Worm (Caenorhabditis elegans) whole organism, early embryonic: Measurements from ENCODE around the gene sra-39.

ENCODE experiments used
- B0310.2 ChIP-seq: sonication (generic microtip); optimal IDR thresholded peaks from 2 replicates; lab custom pipeline; 2016; ENCODE audit warnings: mild to moderate bottlenecking, missing genetic modification characterization, missing compliant biosample characterization
- F13C5.2 ChIP-seq: sonication (generic microtip); optimal IDR thresholded peaks from 2 replicates; lab custom pipeline; 2017; ENCODE audit warnings: mild to moderate bottlenecking, missing genetic modification characterization, inconsistent platforms, missing compliant biosample characterization
- aly-1 ChIP-seq: sonication (generic microtip); optimal IDR thresholded peaks from 2 replicates; lab custom pipeline; 2016; ENCODE audit warnings: missing genetic modification characterization, missing compliant biosample characterization
- ama-1 ChIP-seq: fragments of 150-350 bp; optimal IDR thresholded peaks from 2 replicates; lab custom pipeline; 2014
- ceh-13 ChIP-seq: fragments of 200-800 bp; sonication (Bioruptor generic); optimal IDR thresholded peaks from 2 replicates; lab custom pipeline; 2018; ENCODE audit warnings: mild to moderate bottlenecking, missing genetic modification characterization, missing compliant biosample characterization
- ceh-36 ChIP-seq: sonication (generic microtip); optimal IDR thresholded peaks from 2 replicates; lab custom pipeline; 2016; ENCODE audit warnings: missing genetic modification characterization, inconsistent platforms, missing compliant biosample characterization
- ets-7 ChIP-seq: sonication (generic microtip); optimal IDR thresholded peaks from 2 replicates; lab custom pipeline; 2016; ENCODE audit warnings: missing genotype, missing genetic modification characterization, missing compliant biosample characterization
- flt-1 ChIP-seq: fragments of 200-800 bp; sonication (Bioruptor generic); IDR thresholded peaks from 2 replicates; pipeline ENCODE4 v1.3.6; 2022; ENCODE audit warnings: missing genetic modification characterization, missing compliant biosample characterization
- hmbx-1 ChIP-seq: sonication (generic microtip); optimal IDR thresholded peaks from 2 replicates; lab custom pipeline; 2016; ENCODE audit warnings: mild to moderate bottlenecking, missing genetic modification characterization, missing compliant biosample characterization
- hmg-4 ChIP-seq: fragments of 200-800 bp; sonication (Bioruptor generic); optimal IDR thresholded peaks from 2 replicates; lab custom pipeline; 2018; ENCODE audit warnings: mild to moderate bottlenecking, missing genetic modification characterization, missing compliant biosample characterization
- hnd-1 ChIP-seq: sonication (generic microtip); optimal IDR thresholded peaks from 2 replicates; lab custom pipeline; 2016; ENCODE audit warnings: missing genetic modification characterization, missing compliant biosample characterization
- pes-1 ChIP-seq: fragments of 200-800 bp; sonication (Bioruptor generic); IDR thresholded peaks from 2 replicates; pipeline ENCODE4 v1.3.6; 2022; ENCODE audit warnings: missing genetic modification reagents, missing genetic modification characterization, missing compliant biosample characterization
- scrt-1 ChIP-seq: fragments of 200-800 bp; sonication (Bioruptor generic); IDR thresholded peaks from 2 replicates; pipeline ENCODE4 v1.3.6; 2022; ENCODE audit warnings: missing genetic modification characterization, missing compliant biosample characterization
- sea-1 ChIP-seq: fragments of 200-800 bp; sonication (Bioruptor generic); conservative IDR thresholded peaks from 2 replicates; pipeline ENCODE4 v1.3.6; 2022; ENCODE audit warnings: missing genetic modification characterization, missing compliant biosample characterization
- tbx-11 ChIP-seq: fragments of 200-800 bp; sonication (Bioruptor generic); IDR thresholded peaks from 2 replicates; pipeline ENCODE4 v1.3.6; 2022; ENCODE audit warnings: missing genetic modification characterization, missing compliant biosample characterization
- tbx-37 ChIP-seq: fragments of 200-800 bp; sonication (Bioruptor generic); conservative IDR thresholded peaks from 2 replicates; pipeline ENCODE4 v1.3.6; 2022; ENCODE audit warnings: missing genetic modification reagents, missing genetic modification characterization, missing compliant biosample characterization
- tra-4 ChIP-seq: sonication (generic microtip); optimal IDR thresholded peaks from 2 replicates; lab custom pipeline; 2017; ENCODE audit warnings: missing genetic modification characterization, missing compliant biosample characterization

sra-39 gene

DNA sequence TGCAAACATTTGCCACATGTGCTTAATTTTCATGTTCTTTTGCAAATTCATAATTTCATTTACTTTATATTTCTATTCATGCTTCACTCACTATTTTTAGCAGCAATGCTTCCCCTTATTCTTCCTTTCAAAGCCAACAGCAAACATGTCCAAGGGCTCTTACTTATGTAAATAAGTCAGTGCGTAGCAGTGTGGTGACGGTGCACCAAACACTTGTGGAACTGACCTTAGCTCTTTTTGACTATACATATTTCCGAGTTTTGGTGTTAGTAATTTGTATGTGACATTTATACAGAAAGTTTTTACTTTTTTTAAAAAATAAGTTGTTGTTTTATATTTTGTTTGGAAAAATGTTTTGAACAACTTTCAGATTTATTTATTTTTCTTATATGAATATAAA lies 41.9 kb upstream of the sra-39 start:
- TF ChIP-seq sea-1 (no peak), hnd-1 (no peak), flt-1 (GFP tag; lab: Robert Waterston, UW) (no peak), ets-7 (tag; lab: Kevin White, UChicago) (no peak), tbx-37 (GFP tag; lab: Robert Waterston, UW) (no peak), hmg-4 (no peak), hmbx-1 (tag; lab: Kevin White, UChicago) (no peak), B0310.2 (tag; lab: Kevin White, UChicago) (no peak), ceh-13 (GFP tag; lab: Kevin White, UChicago) (no peak), ceh-36 (no peak), scrt-1 (GFP tag; lab: Robert Waterston, UW) (no peak)

DNA sequence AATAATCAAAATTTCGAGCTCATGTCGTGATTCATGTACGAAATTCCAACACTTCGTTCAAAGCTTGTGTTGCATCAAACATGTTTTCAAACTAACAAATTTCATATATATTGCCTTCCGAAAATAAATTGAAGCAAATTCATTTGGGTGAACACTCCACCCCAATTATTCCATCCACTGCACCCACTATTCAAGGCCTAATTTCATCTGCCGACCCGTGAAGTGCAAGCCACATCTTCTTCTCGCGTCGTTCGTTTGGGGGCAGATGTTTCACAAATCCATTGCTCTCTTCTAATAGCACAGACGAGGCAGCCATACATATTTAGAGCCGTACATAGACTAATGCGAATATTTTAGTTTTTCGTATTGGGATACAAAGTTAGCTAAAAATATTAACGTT lies 41.0 kb upstream of the sra-39 start:
- TF ChIP-seq aly-1 (tag; lab: Kevin White, UChicago) (no peak), pes-1 (GFP tag; lab: Robert Waterston, UW) (no peak), F13C5.2 (tag; lab: Kevin White, UChicago) (peak; percentile 26), tbx-37 (GFP tag; lab: Robert Waterston, UW) (no peak), tbx-11 (no peak)

DNA sequence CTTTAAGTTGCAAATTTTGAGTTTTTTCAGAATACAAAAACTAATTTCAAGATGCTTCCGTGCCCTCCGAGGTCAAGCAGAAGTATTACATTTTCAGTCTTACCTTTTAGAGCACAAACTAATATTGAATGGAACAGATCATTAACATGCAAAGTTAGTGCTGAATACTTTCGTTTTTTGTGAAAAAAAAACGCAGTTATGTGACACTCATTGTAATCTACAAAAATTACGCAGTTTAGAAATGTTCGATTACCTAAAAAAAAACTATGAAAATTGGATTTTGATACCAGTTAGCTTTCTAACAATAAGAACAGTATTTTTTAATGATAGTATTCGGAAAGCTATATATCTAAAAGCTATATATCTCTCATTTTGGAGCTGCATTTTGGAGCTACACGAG lies 38.6 kb upstream of the sra-39 start:
- TF ChIP-seq hnd-1 (no peak), flt-1 (GFP tag; lab: Robert Waterston, UW) (no peak), tra-4 (no peak), ceh-36 (no peak), pes-1 (GFP tag; lab: Robert Waterston, UW) (no peak), F13C5.2 (tag; lab: Kevin White, UChicago) (no peak), B0310.2 (tag; lab: Kevin White, UChicago) (no peak), ceh-13 (GFP tag; lab: Kevin White, UChicago) (no peak), hmg-4 (no peak), tbx-11 (no peak), hmbx-1 (tag; lab: Kevin White, UChicago) (no peak), scrt-1 (GFP tag; lab: Robert Waterston, UW) (no peak), ets-7 (tag; lab: Kevin White, UChicago) (no peak), sea-1 (no peak)

DNA sequence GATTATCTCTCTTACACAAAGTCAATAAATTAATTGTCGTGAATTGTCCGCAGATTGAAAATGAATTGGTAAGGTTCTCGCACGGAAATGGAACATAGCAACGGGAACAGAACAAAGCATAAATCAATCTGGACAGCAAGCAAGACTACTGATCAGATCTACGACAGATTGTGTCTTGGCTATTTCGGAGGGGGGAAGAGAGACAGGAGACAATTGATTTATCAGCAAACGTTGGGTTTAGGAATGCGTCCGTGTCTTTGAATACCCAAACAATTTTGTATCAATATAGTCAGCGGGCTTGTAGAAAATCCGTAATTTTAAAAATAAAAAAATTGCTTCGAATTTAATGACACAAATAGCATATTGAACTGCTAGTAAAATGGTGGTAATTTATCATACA lies 38.1 kb upstream of the sra-39 start:
- no peak for TF ChIP-seq hnd-1

DNA sequence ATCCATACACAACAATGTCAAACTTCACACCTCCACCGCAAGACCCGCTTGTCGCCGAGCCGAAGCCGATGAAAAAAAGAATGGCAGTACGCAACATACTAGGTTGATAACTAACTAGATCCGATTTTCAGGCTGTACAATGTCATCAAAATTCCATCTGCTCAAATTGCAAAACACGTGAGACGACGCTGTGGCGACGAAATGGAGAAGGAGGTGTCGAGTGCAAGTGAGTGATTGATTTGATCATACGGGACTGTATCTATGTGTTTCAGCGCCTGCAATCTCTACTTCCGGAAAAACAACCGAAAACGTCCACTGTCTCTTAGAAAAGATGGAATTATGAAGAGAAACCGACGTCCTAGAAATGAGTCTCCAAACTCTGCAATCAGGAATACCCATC lies 37.1 kb upstream of the sra-39 start:
- no peak for TF ChIP-seq tra-4
- no peak for TF ChIP-seq hnd-1
- no peak for TF ChIP-seq hmbx-1 (tag; lab: Kevin White, UChicago)
- TF ChIP-seq ceh-13 (GFP tag; lab: Kevin White, UChicago), result no peak
- TF ChIP-seq ama-1 (lab: Kevin White, UChicago), result no peak
- no peak for TF ChIP-seq ceh-36
- no peak for TF ChIP-seq flt-1 (GFP tag; lab: Robert Waterston, UW)
- no peak for TF ChIP-seq tbx-11
- no peak for TF ChIP-seq F13C5.2 (tag; lab: Kevin White, UChicago)
- TF ChIP-seq pes-1 (GFP tag; lab: Robert Waterston, UW), result no peak

DNA sequence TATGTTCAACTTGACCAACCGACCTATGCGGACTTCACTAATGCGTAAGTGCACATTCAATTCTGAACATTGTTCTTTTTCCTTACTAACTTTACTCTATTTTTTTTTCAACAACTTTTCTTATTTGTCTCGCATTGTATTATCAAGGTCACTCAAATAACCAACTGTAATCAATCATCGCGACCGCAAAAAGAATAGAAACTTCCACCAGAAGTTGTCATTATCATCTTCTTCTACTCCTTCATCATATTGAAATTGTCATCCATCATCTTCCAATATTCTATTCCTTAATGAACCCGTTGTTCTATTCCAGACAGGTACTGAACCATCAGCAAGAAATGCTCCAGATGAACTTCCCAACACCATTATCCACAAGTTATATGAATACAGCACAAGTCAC lies 36.2 kb upstream of the sra-39 start:
- TF ChIP-seq hmbx-1 (tag; lab: Kevin White, UChicago), result no peak

DNA sequence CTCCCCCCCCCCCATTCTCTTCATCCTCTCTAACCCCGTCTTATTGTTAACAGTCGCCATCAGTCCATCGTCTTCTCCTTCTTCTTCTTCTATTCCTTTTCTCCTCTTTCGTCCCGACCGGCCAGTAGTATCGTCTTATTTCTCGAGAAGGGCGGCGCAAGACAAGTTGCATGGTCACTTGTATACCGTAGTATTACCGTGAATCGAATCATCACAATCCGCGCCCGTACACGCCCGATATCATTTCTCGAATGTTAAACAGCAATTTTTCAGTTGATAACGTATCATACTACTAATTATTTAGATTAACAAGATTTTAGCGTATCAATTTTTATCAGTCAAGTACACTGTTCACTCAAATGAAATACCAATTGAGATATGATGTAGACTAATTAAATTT lies 34.7 kb upstream of the sra-39 start:
- no peak for TF ChIP-seq ceh-36
- no peak for TF ChIP-seq F13C5.2 (tag; lab: Kevin White, UChicago)
- TF ChIP-seq sea-1, result no peak
- no peak for TF ChIP-seq pes-1 (GFP tag; lab: Robert Waterston, UW)
- no peak for TF ChIP-seq aly-1 (tag; lab: Kevin White, UChicago)
- TF ChIP-seq hmbx-1 (tag; lab: Kevin White, UChicago), result no peak
- no peak for TF ChIP-seq hnd-1
- no peak for TF ChIP-seq B0310.2 (tag; lab: Kevin White, UChicago)
- no peak for TF ChIP-seq tra-4
- TF ChIP-seq tbx-11, result no peak
- TF ChIP-seq ama-1 (lab: Kevin White, UChicago), result no peak
- TF ChIP-seq hmg-4, result no peak
- no peak for TF ChIP-seq tbx-37 (GFP tag; lab: Robert Waterston, UW)
- no peak for TF ChIP-seq ets-7 (tag; lab: Kevin White, UChicago)

DNA sequence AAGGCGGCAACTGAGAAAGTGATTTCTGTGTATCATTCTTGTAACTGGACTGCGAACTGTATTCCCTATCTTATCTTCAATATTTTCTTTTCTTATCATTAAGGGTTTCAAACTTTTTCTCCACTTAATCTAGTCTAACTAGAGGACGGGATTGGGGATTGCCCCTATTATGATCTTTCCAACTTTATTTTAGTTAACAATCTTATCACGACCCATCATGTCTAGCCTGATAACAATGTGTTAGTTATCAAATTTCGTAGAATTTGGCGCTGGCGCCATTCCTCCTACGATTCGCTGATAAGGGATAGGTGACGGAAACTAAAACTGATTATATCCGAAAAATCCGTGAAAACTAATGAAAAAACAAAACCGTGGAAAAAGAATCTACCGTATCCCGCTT lies 34.1 kb upstream of the sra-39 start:
- TF ChIP-seq flt-1 (GFP tag; lab: Robert Waterston, UW) (no peak), ceh-36 (no peak), tbx-37 (GFP tag; lab: Robert Waterston, UW) (no peak), hmbx-1 (tag; lab: Kevin White, UChicago) (no peak), B0310.2 (tag; lab: Kevin White, UChicago) (no peak), ets-7 (tag; lab: Kevin White, UChicago) (no peak), scrt-1 (GFP tag; lab: Robert Waterston, UW) (no peak), ceh-13 (GFP tag; lab: Kevin White, UChicago) (no peak), sea-1 (no peak), hnd-1 (no peak), tbx-11 (no peak), F13C5.2 (tag; lab: Kevin White, UChicago) (no peak), aly-1 (tag; lab: Kevin White, UChicago) (no peak), ama-1 (lab: Kevin White, UChicago) (no peak), pes-1 (GFP tag; lab: Robert Waterston, UW) (no peak), hmg-4 (no peak), tra-4 (no peak)

DNA sequence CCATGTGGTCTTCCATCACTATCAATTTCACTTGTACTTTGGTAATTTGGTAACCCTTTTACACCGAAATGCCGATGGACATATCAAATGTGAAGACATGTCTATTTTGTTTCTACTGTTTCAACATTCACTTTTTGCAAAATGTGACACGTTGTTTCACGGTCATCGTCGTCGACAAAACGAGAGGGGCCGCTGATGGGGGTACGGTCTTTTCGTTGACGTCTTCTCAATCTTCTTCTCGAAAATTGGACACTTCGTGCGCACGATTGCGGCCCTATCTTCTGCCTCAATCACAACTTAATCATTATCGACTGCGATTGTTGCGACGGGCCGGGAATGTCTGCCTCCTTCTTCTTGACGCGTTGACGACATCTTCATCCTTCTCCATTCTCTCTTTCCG lies 33.5 kb upstream of the sra-39 start:
- TF ChIP-seq aly-1 (tag; lab: Kevin White, UChicago) (no peak), F13C5.2 (tag; lab: Kevin White, UChicago) (no peak), tbx-11 (no peak), ceh-13 (GFP tag; lab: Kevin White, UChicago) (no peak), scrt-1 (GFP tag; lab: Robert Waterston, UW) (no peak), hnd-1 (no peak), pes-1 (GFP tag; lab: Robert Waterston, UW) (no peak), hmbx-1 (tag; lab: Kevin White, UChicago) (no peak), hmg-4 (no peak), tra-4 (no peak), flt-1 (GFP tag; lab: Robert Waterston, UW) (no peak), ceh-36 (no peak), tbx-37 (GFP tag; lab: Robert Waterston, UW) (no peak), ets-7 (tag; lab: Kevin White, UChicago) (no peak), sea-1 (no peak), B0310.2 (tag; lab: Kevin White, UChicago) (no peak)
